Fruit fly (Drosophila melanogaster) whole organism, embryonic: ENCODE results near the gene CG4332.

Source experiments
- B-H2 ChIP-seq: fragments of 200-800 bp; sonication (Bioruptor generic); optimal IDR thresholded peaks from 2 replicates; lab custom pipeline; 2018; ENCODE audit warnings: missing biosample characterization, mild to moderate bottlenecking, missing genetic modification characterization
- CG10321 ChIP-seq: fragments of 200-800 bp; sonication (Bioruptor generic); IDR thresholded peaks from 2 replicates; pipeline ENCODE4 v1.3.6; 2022; ENCODE audit warnings: missing biosample characterization, missing genetic modification characterization
- CG12155 ChIP-seq: fragments of 200-800 bp; sonication (Bioruptor generic); optimal IDR thresholded peaks from 3 replicates; lab custom pipeline; 2016; ENCODE audit warnings: missing biosample characterization, missing genetic modification characterization
- CG12219 ChIP-seq: fragments of 200-800 bp; sonication (Bioruptor generic); optimal IDR thresholded peaks from 3 replicates; lab custom pipeline; 2018; ENCODE audit warnings: missing biosample characterization, mild to moderate bottlenecking, missing genetic modification characterization
- CG12236 ChIP-seq: fragments of 200-800 bp; sonication (Bioruptor generic); optimal IDR thresholded peaks from 2 replicates; lab custom pipeline; 2016; ENCODE audit warnings: missing biosample characterization, missing genetic modification characterization
- CG14965 ChIP-seq: fragments of 200-800 bp; sonication (Bioruptor generic); optimal IDR thresholded peaks from 2 replicates; lab custom pipeline; 2016; ENCODE audit warnings: missing biosample characterization, missing genetic modification characterization, borderline replicate concordance
- CG17361 ChIP-seq: fragments of 200-800 bp; sonication (Bioruptor generic); IDR thresholded peaks from 3 replicates; pipeline ENCODE4 v1.3.6; 2022; ENCODE audit warnings: missing biosample characterization, missing genetic modification characterization
- CG1832 ChIP-seq: fragments of 200-800 bp; sonication (Bioruptor generic); optimal IDR thresholded peaks from 2 replicates; lab custom pipeline; 2017; ENCODE audit warnings: missing biosample characterization, mild to moderate bottlenecking, missing genetic modification characterization, inconsistent platforms
- CG2712 ChIP-seq: fragments of 200-800 bp; optimal IDR thresholded peaks from 3 replicates; lab custom pipeline; 2019; ENCODE audit warnings: missing biosample characterization, mild to moderate bottlenecking, missing genetic modification characterization, moderate library complexity
- CG3065 ChIP-seq: fragments of 200-800 bp; sonication (Bioruptor generic); optimal IDR thresholded peaks from 2 replicates; lab custom pipeline; 2016; ENCODE audit warnings: missing biosample characterization, missing genetic modification characterization
- CG32532 ChIP-seq: fragments of 200-800 bp; sonication (Bioruptor generic); IDR thresholded peaks from 2 replicates; pipeline ENCODE4 v1.3.6; 2022; ENCODE audit warnings: missing biosample characterization, missing genetic modification characterization
- CG34224 ChIP-seq: fragments of 200-800 bp; sonication (Bioruptor generic); IDR thresholded peaks from 3 replicates; pipeline ENCODE4 v1.3.6; 2022; ENCODE audit warnings: missing biosample characterization, missing genetic modification characterization; ENCODE audit not compliant: partially characterized antibody
- CG3838 ChIP-seq: fragments of 200-800 bp; sonication (Bioruptor generic); optimal IDR thresholded peaks from 3 replicates; lab custom pipeline; 2016; ENCODE audit warnings: missing biosample characterization, missing genetic modification characterization
- CG4328 ChIP-seq: fragments of 200-800 bp; sonication (Bioruptor generic); optimal IDR thresholded peaks from 3 replicates; lab custom pipeline; 2017; ENCODE audit warnings: missing biosample characterization, missing genetic modification reagents, missing genetic modification characterization
- CG5245 ChIP-seq: fragments of 200-800 bp; sonication (Bioruptor generic); optimal IDR thresholded peaks from 3 replicates; lab custom pipeline; 2016; ENCODE audit warnings: missing biosample characterization, missing genetic modification characterization
- CG6791 ChIP-seq: fragments of 200-800 bp; sonication (Bioruptor generic); IDR thresholded peaks from 3 replicates; pipeline ENCODE4 v1.3.6; 2022; ENCODE audit warnings: missing biosample characterization, missing genetic modification characterization; ENCODE audit not compliant: partially characterized antibody
- CG8944 ChIP-seq: fragments of 200-800 bp; sonication (Bioruptor generic); optimal IDR thresholded peaks from 3 replicates; lab custom pipeline; 2016; ENCODE audit warnings: missing biosample characterization, missing genetic modification characterization
- Dek ChIP-seq: fragments of 200-800 bp; sonication (Bioruptor generic); optimal IDR thresholded peaks from 3 replicates; lab custom pipeline; 2019; ENCODE audit warnings: missing biosample characterization, mild to moderate bottlenecking, missing genetic modification characterization, moderate library complexity
- Dip2 ChIP-seq: fragments of 200-800 bp; sonication (Bioruptor generic); IDR thresholded peaks from 2 replicates; pipeline ENCODE4 v1.3.6; 2022; ENCODE audit warnings: missing biosample characterization, missing genetic modification characterization
- Drgx ChIP-seq: fragments of 200-800 bp; sonication (Bioruptor generic); IDR thresholded peaks from 2 replicates; pipeline ENCODE4 v1.3.6; 2022; ENCODE audit warnings: missing biosample characterization, missing genetic modification characterization
- H2.0 ChIP-seq: fragments of 200-800 bp; sonication (Bioruptor generic); IDR thresholded peaks from 2 replicates; pipeline ENCODE4 v1.3.6; 2022; ENCODE audit warnings: missing biosample characterization, missing genetic modification characterization
- Lim3 ChIP-seq: fragments of 200-800 bp; sonication (Bioruptor generic); IDR thresholded peaks from 2 replicates; pipeline ENCODE4 v1.3.6; 2022; ENCODE audit warnings: missing biosample characterization, missing genetic modification characterization
- Mrtf ChIP-seq: fragments of 200-800 bp; sonication (Bioruptor generic); IDR thresholded peaks from 3 replicates; pipeline ENCODE4 v1.3.6; 2022; ENCODE audit warnings: missing biosample characterization, missing genetic modification characterization
- NfI ChIP-seq: fragments of 200-800 bp; sonication (Bioruptor generic); optimal IDR thresholded peaks from 3 replicates; lab custom pipeline; 2018; ENCODE audit warnings: missing biosample characterization, mild to moderate bottlenecking, missing genetic modification characterization, moderate library complexity
- Trl ChIP-seq, 3 experiments: fragments of >200 bp in 2 of 3; fragments of 200-800 bp in 1 of 3; sonication (Bioruptor generic) in 1 of 3; optimal IDR thresholded peaks; 2 replicates in 1 of 3; 3 replicates in 2 of 3; lab custom pipeline; 2016 to 2017; ENCODE audit warnings: missing biosample characterization in 1 of 3, missing genetic modification characterization in 1 of 3
- Xrp1 ChIP-seq: fragments of 200-800 bp; sonication (Bioruptor generic); IDR thresholded peaks from 2 replicates; pipeline ENCODE4 v1.3.6; 2022; ENCODE audit warnings: missing biosample characterization, missing genetic modification characterization
- aop ChIP-seq: fragments of 200-800 bp; sonication (Bioruptor generic); IDR thresholded peaks from 2 replicates; pipeline ENCODE4 v1.3.6; 2022; ENCODE audit warnings: missing biosample characterization, missing genetic modification characterization
- ap ChIP-seq: fragments of 200-800 bp; sonication (Bioruptor generic); IDR thresholded peaks from 2 replicates; pipeline ENCODE4 v1.3.6; 2022; ENCODE audit warnings: missing biosample characterization, missing genetic modification characterization
- bbx ChIP-seq: fragments of 200-800 bp; sonication (Bioruptor generic); IDR thresholded peaks from 2 replicates; pipeline ENCODE4 v1.3.6; 2022; ENCODE audit warnings: missing biosample characterization, missing genetic modification characterization; ENCODE audit not compliant: partially characterized antibody
- br ChIP-seq: fragments of >200 bp; optimal IDR thresholded peaks from 2 replicates; lab custom pipeline; 2017
- cg ChIP-seq: fragments of 200-800 bp; sonication (Bioruptor generic); optimal IDR thresholded peaks from 3 replicates; lab custom pipeline; 2019; ENCODE audit warnings: missing biosample characterization, mild to moderate bottlenecking, missing genetic modification characterization, moderate library complexity
- chm ChIP-seq: fragments of 200-800 bp; sonication (Bioruptor generic); IDR thresholded peaks from 2 replicates; pipeline ENCODE4 v1.3.6; 2022; ENCODE audit warnings: missing biosample characterization, missing genetic modification characterization
- ci ChIP-seq: fragments of 200-800 bp; sonication (Bioruptor generic); IDR thresholded peaks from 3 replicates; pipeline ENCODE4 v1.3.6; 2022; ENCODE audit warnings: missing biosample characterization, missing genetic modification characterization
- croc ChIP-seq: fragments of 200-800 bp; sonication (Bioruptor generic); conservative IDR thresholded peaks from 3 replicates; pipeline ENCODE4 v1.3.6; 2022; ENCODE audit warnings: missing biosample characterization, missing genetic modification characterization
- jigr1 ChIP-seq: fragments of 200-800 bp; sonication (Bioruptor generic); IDR thresholded peaks from 3 replicates; pipeline ENCODE4 v1.3.6; 2022; ENCODE audit warnings: missing biosample characterization, missing genetic modification characterization
- kah ChIP-seq: fragments of 200-800 bp; sonication (Bioruptor generic); optimal IDR thresholded peaks from 2 replicates; lab custom pipeline; 2018; ENCODE audit warnings: missing biosample characterization, mild to moderate bottlenecking, missing genetic modification characterization
- ken ChIP-seq: fragments of 200-800 bp; sonication (Bioruptor generic); IDR thresholded peaks from 3 replicates; pipeline ENCODE4 v1.3.6; 2022; ENCODE audit warnings: missing biosample characterization, missing genetic modification characterization
- kni ChIP-seq: fragments of 200-800 bp; sonication (Bioruptor generic); optimal IDR thresholded peaks from 3 replicates; lab custom pipeline; 2017; ENCODE audit warnings: mild to moderate bottlenecking, missing biosample characterization, missing genetic modification reagents, missing genetic modification characterization
- nerfin-1 ChIP-seq: fragments of 200-800 bp; sonication (Bioruptor generic); optimal IDR thresholded peaks from 3 replicates; lab custom pipeline; 2019; ENCODE audit warnings: missing biosample characterization, mild to moderate bottlenecking, missing genetic modification characterization, moderate library complexity
- nmo ChIP-seq: fragments of 200-800 bp; sonication (Bioruptor generic); optimal IDR thresholded peaks from 2 replicates; lab custom pipeline; 2018; ENCODE audit warnings: missing biosample characterization, mild to moderate bottlenecking, missing genetic modification characterization, moderate library complexity
- nom ChIP-seq: fragments of 200-800 bp; sonication (Bioruptor generic); optimal IDR thresholded peaks from 2 replicates; lab custom pipeline; 2017; ENCODE audit warnings: missing biosample characterization, missing genetic modification characterization, mild to moderate bottlenecking, moderate library complexity, missing genetic modification reagents
- scrt ChIP-seq: fragments of 200-800 bp; sonication (Bioruptor generic); optimal IDR thresholded peaks from 2 replicates; lab custom pipeline; 2018; ENCODE audit warnings: missing biosample characterization, mild to moderate bottlenecking, missing genetic modification characterization, moderate library complexity
- sim ChIP-seq: fragments of 200-800 bp; sonication (Bioruptor generic); IDR thresholded peaks from 2 replicates; pipeline ENCODE4 v1.3.6; 2022; ENCODE audit warnings: missing biosample characterization, missing genetic modification characterization
- ssp ChIP-seq: fragments of 200-800 bp; sonication (Bioruptor generic); IDR thresholded peaks from 2 replicates; pipeline ENCODE4 v1.3.6; 2022; ENCODE audit warnings: missing biosample characterization, missing genetic modification characterization
- tna ChIP-seq: fragments of 200-800 bp; sonication (Bioruptor generic); IDR thresholded peaks from 2 replicates; pipeline ENCODE4 v1.3.6; 2022; ENCODE audit warnings: missing biosample characterization, missing genetic modification characterization; ENCODE audit not compliant: partially characterized antibody
- usp ChIP-seq: fragments of >200 bp; optimal IDR thresholded peaks from 2 replicates; lab custom pipeline; 2017; ENCODE audit warnings: missing biosample characterization, missing genetic modification characterization
- wor ChIP-seq: fragments of 200-800 bp; sonication (Bioruptor generic); IDR thresholded peaks from 2 replicates; pipeline ENCODE4 v1.3.6; 2022; ENCODE audit warnings: missing biosample characterization, missing genetic modification characterization

CG4332 gene

DNA sequence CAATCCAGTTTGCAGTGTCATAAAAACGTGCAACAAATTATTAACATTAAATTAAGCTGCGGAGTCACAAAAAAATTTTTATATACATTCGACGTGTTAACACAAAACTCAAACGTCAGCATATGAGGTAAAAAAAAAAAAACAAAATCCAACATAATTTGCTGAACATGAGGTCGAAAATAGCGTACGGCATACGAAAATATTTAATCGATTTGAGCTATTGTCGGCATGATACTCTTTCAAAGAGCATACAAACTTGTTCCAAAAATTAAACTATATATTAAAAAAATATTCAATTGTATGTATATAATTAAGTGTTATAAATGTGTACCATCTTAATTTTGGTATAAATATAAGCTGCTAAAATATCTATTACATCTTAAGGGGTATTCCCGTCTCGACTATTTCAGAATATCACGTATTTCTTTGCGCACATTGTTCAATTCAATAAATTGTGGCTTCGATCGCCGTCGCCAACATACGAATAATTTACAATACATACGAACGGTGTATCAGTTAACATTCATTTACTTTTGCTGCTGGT, 45.2 kb upstream of the CG4332 start (continued):
- TF ChIP-seq nmo (GFP tag; lab: Kevin White, UChicago) = peak; percentile 44
- TF ChIP-seq CG8944 (GFP tag; lab: Kevin White, UChicago) = no peak
- peak; percentile 53 for TF ChIP-seq CG2712 (tag; lab: Kevin White, UChicago)
- TF ChIP-seq Dip2 (GFP tag; lab: Robert Waterston, UW) = no peak
- peak; percentile 43 for TF ChIP-seq Dek
- TF ChIP-seq, all 482 proteins: peak for 131

- TF ChIP-seq CG32532 (GFP tag; lab: Robert Waterston, UW) (0 out of 2 replicates have a peak, but pooled peaks have one; percentile 5), nom (GFP tag; lab: Kevin White, UChicago) (peak; percentile 76), CG10321 (GFP tag; lab: Robert Waterston, UW) (peak; percentile 38; the same call in 1 of the 2 replicates), CG12236 (GFP tag; lab: Kevin White, UChicago) (no peak), B-H2 (GFP tag; lab: Kevin White, UChicago) (no peak), H2.0 (no peak), Lim3 (GFP tag; lab: Robert Waterston, UW) (no peak), ken (GFP tag; lab: Robert Waterston, UW) (no peak), kni (GFP tag; lab: Kevin White, UChicago) (peak; percentile 17), nerfin-1 (no peak), sim (no peak), jigr1 (GFP tag; lab: Robert Waterston, UW) (no peak), CG3838 (GFP tag; lab: Kevin White, UChicago) (no peak), aop (peak; percentile 64), CG1832 (GFP tag; lab: Kevin White, UChicago) (peak; percentile 81), scrt (peak; percentile 61), Trl (optimal IDR thresholded peaks at IDR 0.05; lab: Kevin White, UChicago) (peak; percentile 56 to 68), Trl (GFP tag; optimal IDR thresholded peaks at IDR 0.05; lab: Kevin White, UChicago) (no peak), cg (GFP tag; lab: Kevin White, UChicago) (peak; percentile 59), kah (GFP tag; lab: Kevin White, UChicago) (peak; percentile 96)
- TF ChIP-seq, all 482 proteins: peak for 10
These were observed 43.0 kb upstream of the CG4332 start for dm6 chrX:13111832-13112231.

DNA sequence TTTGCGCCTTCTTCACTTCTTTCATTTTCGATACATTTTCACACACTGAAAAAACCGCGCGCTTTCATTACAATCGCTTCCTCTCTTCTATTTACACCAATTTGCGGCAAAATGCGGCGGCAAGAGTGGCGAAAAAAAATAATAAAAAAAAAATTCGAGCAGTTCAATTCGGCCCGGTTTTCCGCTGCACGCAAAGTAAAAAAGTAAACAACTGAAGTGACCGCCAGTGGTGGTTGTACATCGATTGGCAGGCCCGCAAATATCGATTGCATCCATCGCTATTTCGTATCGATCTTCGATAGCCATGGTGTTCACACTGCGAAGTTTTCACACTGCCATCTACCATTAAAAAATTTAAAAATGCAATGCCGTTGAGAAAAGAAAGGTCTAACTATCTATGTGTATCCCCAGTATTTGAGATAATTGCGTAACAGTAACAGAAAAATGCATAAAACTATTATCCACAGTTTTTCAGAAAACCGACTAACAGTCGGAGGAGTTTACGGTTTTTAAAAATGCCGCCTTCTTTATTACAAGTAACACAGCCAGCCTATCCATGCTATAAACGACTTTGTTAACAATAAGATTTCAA, 42.5 kb upstream of the CG4332 start, which contains the start of gene Chpf:
Gene Chpf (minus strand): TSS at position 225 of the 592 bp plus-strand sequence.
- TF ChIP-seq ap (GFP tag; lab: Robert Waterston, UW) (no peak), wor (GFP tag; lab: Robert Waterston, UW) (no peak), CG17361 (GFP tag; lab: Robert Waterston, UW) (peak; percentile 41; the same call in 1 of the 3 replicates), bbx (GFP tag; lab: Robert Waterston, UW) (peak; percentile 89), CG10321 (GFP tag; lab: Robert Waterston, UW) (no peak), CG4328 (GFP tag; lab: Kevin White, UChicago) (no peak), CG5245 (no peak), Drgx (peak; percentile 30), ssp (GFP tag; lab: Robert Waterston, UW) (peak; percentile 83), ci (GFP tag; lab: Robert Waterston, UW) (peak; percentile 26; the same call in 1 of the 3 replicates), tna (GFP tag; lab: Robert Waterston, UW) (peak; percentile 71), scrt (peak; percentile 18), Mrtf (GFP tag; lab: Robert Waterston, UW) (no peak), CG12155 (GFP tag; lab: Kevin White, UChicago) (no peak), CG3065 (GFP tag; lab: Kevin White, UChicago) (no peak), Xrp1 (GFP tag; lab: Robert Waterston, UW) (no peak), CG14965 (GFP tag; lab: Kevin White, UChicago) (no peak), croc (no peak), usp (GFP tag; lab: Kevin White, UChicago) (no peak), CG34224 (GFP tag; lab: Robert Waterston, UW) (peak; percentile 50; the same call in 1 of the 3 replicates), br (lab: Kevin White, UChicago) (no peak), CG6791 (GFP tag; lab: Robert Waterston, UW) (peak; percentile 92), chm (no peak), CG12219 (GFP tag; lab: Kevin White, UChicago) (no peak), NfI (GFP tag; lab: Kevin White, UChicago) (no peak)
